Fruit fly (Drosophila melanogaster) whole organism, prepupa: ENCODE data around the gene Kul.
A peak's percentile ranks its signal among the peaks of the same experiment; 100 is the strongest.

Experiments used
- Blimp-1 ChIP-seq: fragments of 200-800 bp; sonication (Bioruptor generic); optimal IDR thresholded peaks from 3 replicates; lab custom pipeline; 2017; ENCODE audit warnings: missing biosample characterization, missing genetic modification characterization, mild to moderate bottlenecking, moderate library complexity, missing genetic modification reagents
- CG10669 ChIP-seq: fragments of 200-800 bp; sonication (Bioruptor generic); optimal IDR thresholded peaks from 3 replicates; lab custom pipeline; 2018; ENCODE audit warnings: missing biosample characterization, mild to moderate bottlenecking, missing genetic modification characterization, moderate library complexity
- CG11762 ChIP-seq: fragments of 200-800 bp; sonication (Bioruptor generic); optimal IDR thresholded peaks from 3 replicates; lab custom pipeline; 2016; ENCODE audit warnings: missing biosample characterization, missing genetic modification characterization; ENCODE audit not compliant: insufficient read depth
- CG11902 ChIP-seq: fragments of 200-800 bp; sonication (Bioruptor generic); optimal IDR thresholded peaks from 3 replicates; lab custom pipeline; 2016; ENCODE audit warnings: missing biosample characterization, missing genetic modification characterization
- CG1621 ChIP-seq: fragments of 200-800 bp; sonication (Bioruptor generic); optimal IDR thresholded peaks from 3 replicates; lab custom pipeline; 2018; ENCODE audit warnings: missing biosample characterization, mild to moderate bottlenecking, missing genetic modification characterization
- CG16779 ChIP-seq: fragments of 200-800 bp; sonication (Bioruptor generic); optimal IDR thresholded peaks from 3 replicates; lab custom pipeline; 2017; ENCODE audit warnings: missing biosample characterization, mild to moderate bottlenecking, missing genetic modification characterization
- CG3032 ChIP-seq: fragments of 200-800 bp; optimal IDR thresholded peaks from 2 replicates; lab custom pipeline; 2019; ENCODE audit warnings: missing biosample characterization, mild to moderate bottlenecking, missing genetic modification characterization, moderate library complexity
- CG31627 ChIP-seq: fragments of 200-800 bp; sonication (Bioruptor generic); optimal IDR thresholded peaks from 3 replicates; lab custom pipeline; 2016; ENCODE audit warnings: missing biosample characterization, missing genetic modification characterization
- CG32006 ChIP-seq: fragments of 200-800 bp; sonication (Bioruptor generic); optimal IDR thresholded peaks from 3 replicates; lab custom pipeline; 2017; ENCODE audit warnings: missing biosample characterization, mild to moderate bottlenecking, missing genetic modification characterization
- CG34406 ChIP-seq: fragments of 200-800 bp; sonication (Bioruptor generic); optimal IDR thresholded peaks from 3 replicates; lab custom pipeline; 2016; ENCODE audit warnings: missing biosample characterization, missing genetic modification characterization
- CG3919 ChIP-seq: fragments of 200-800 bp; sonication (Bioruptor generic); optimal IDR thresholded peaks from 3 replicates; lab custom pipeline; 2016; ENCODE audit warnings: missing biosample characterization, missing genetic modification characterization
- CG4318 ChIP-seq: fragments of 200-800 bp; sonication (Bioruptor generic); optimal IDR thresholded peaks from 3 replicates; lab custom pipeline; 2017; ENCODE audit warnings: missing biosample characterization, mild to moderate bottlenecking, missing genetic modification characterization
- CG6163 ChIP-seq: fragments of 200-800 bp; sonication (Bioruptor generic); IDR thresholded peaks from 3 replicates; pipeline ENCODE4 v1.3.6; 2022; ENCODE audit warnings: missing biosample characterization, missing genetic modification characterization
- CG6276 ChIP-seq: fragments of 200-800 bp; sonication (Bioruptor generic); optimal IDR thresholded peaks from 2 replicates; lab custom pipeline; 2017; ENCODE audit warnings: missing biosample characterization, mild to moderate bottlenecking, missing genetic modification characterization
- CG6792 ChIP-seq: fragments of 200-800 bp; sonication (Bioruptor generic); optimal IDR thresholded peaks from 3 replicates; lab custom pipeline; 2016; ENCODE audit warnings: missing biosample characterization, missing genetic modification characterization
- CG6808 ChIP-seq: fragments of 200-800 bp; sonication (Bioruptor generic); optimal IDR thresholded peaks from 3 replicates; lab custom pipeline; 2017; ENCODE audit warnings: missing biosample characterization, missing genetic modification characterization, mild to moderate bottlenecking, moderate library complexity, missing genetic modification reagents
- CG6854 ChIP-seq: fragments of 200-800 bp; sonication (Bioruptor generic); optimal IDR thresholded peaks from 2 replicates; lab custom pipeline; 2017; ENCODE audit warnings: missing biosample characterization, mild to moderate bottlenecking, missing genetic modification characterization
- CG7368 ChIP-seq: fragments of 200-800 bp; sonication (Bioruptor generic); optimal IDR thresholded peaks from 3 replicates; lab custom pipeline; 2016; ENCODE audit warnings: missing biosample characterization, missing genetic modification characterization
- CG8319 ChIP-seq: fragments of 200-800 bp; sonication (Bioruptor generic); optimal IDR thresholded peaks from 3 replicates; lab custom pipeline; 2016; ENCODE audit warnings: missing biosample characterization, missing genetic modification characterization
- CG9139 ChIP-seq: fragments of 200-800 bp; sonication (Bioruptor generic); optimal IDR thresholded peaks from 3 replicates; lab custom pipeline; 2017; ENCODE audit warnings: missing biosample characterization, mild to moderate bottlenecking, missing genetic modification characterization
- Eip75B ChIP-seq: fragments of 200-800 bp; sonication (Bioruptor generic); optimal IDR thresholded peaks from 3 replicates; lab custom pipeline; 2016; ENCODE audit warnings: missing biosample characterization, missing genetic modification characterization
- Eip93F ChIP-seq: fragments of 200-800 bp; sonication (Bioruptor generic); optimal IDR thresholded peaks from 2 replicates; lab custom pipeline; 2016; ENCODE audit warnings: missing biosample characterization, mild to moderate bottlenecking, missing genetic modification characterization
- Ets21C ChIP-seq: fragments of 200-800 bp; sonication (Bioruptor generic); optimal IDR thresholded peaks from 3 replicates; lab custom pipeline; 2016; ENCODE audit warnings: missing biosample characterization, missing genetic modification characterization
- Gug ChIP-seq: fragments of 200-800 bp; sonication (Bioruptor generic); IDR thresholded peaks from 2 replicates; pipeline ENCODE4 v1.3.6; 2022; ENCODE audit warnings: missing biosample characterization, missing genetic modification characterization
- Hr39 ChIP-seq: fragments of 200-800 bp; sonication (Bioruptor generic); optimal IDR thresholded peaks from 2 replicates; lab custom pipeline; 2016; ENCODE audit warnings: missing biosample characterization, missing genetic modification characterization
- Lpt ChIP-seq: fragments of 200-800 bp; sonication (Bioruptor generic); optimal IDR thresholded peaks from 3 replicates; lab custom pipeline; 2016; ENCODE audit warnings: missing biosample characterization, missing genetic modification characterization
- OdsH ChIP-seq: fragments of 200-800 bp; sonication (Bioruptor generic); optimal IDR thresholded peaks from 3 replicates; lab custom pipeline; 2016; ENCODE audit warnings: missing biosample characterization, missing genetic modification characterization
- Smox ChIP-seq: fragments of 200-800 bp; sonication (Bioruptor generic); optimal IDR thresholded peaks from 3 replicates; lab custom pipeline; 2016; ENCODE audit warnings: missing biosample characterization, missing genetic modification characterization
- Sox14 ChIP-seq: fragments of 200-800 bp; sonication (Bioruptor generic); optimal IDR thresholded peaks from 3 replicates; lab custom pipeline; 2016; ENCODE audit warnings: missing biosample characterization, missing genetic modification characterization
- Sox15 ChIP-seq: fragments of 200-800 bp; sonication (Bioruptor generic); optimal IDR thresholded peaks from 3 replicates; lab custom pipeline; 2016; ENCODE audit warnings: missing biosample characterization, missing genetic modification characterization
- achi ChIP-seq: fragments of 200-800 bp; sonication (Bioruptor generic); optimal IDR thresholded peaks from 3 replicates; lab custom pipeline; 2016; ENCODE audit warnings: missing biosample characterization, missing genetic modification characterization
- cyc ChIP-seq: fragments of 200-800 bp; sonication (Bioruptor generic); optimal IDR thresholded peaks from 3 replicates; lab custom pipeline; 2016; ENCODE audit warnings: missing biosample characterization, missing genetic modification characterization
- dac ChIP-seq: fragments of 200-800 bp; sonication (Bioruptor generic); optimal IDR thresholded peaks from 2 replicates; lab custom pipeline; 2017; ENCODE audit warnings: missing biosample characterization, mild to moderate bottlenecking, missing genetic modification characterization
- dsx ChIP-seq: fragments of 200-800 bp; optimal IDR thresholded peaks from 3 replicates; lab custom pipeline; 2019; ENCODE audit warnings: missing biosample characterization, mild to moderate bottlenecking, missing genetic modification characterization, moderate library complexity; ENCODE audit not compliant: poor library complexity, severe bottlenecking
- eg ChIP-seq: fragments of 200-800 bp; sonication (Bioruptor generic); IDR thresholded peaks from 3 replicates; pipeline ENCODE4 v1.3.6; 2022; ENCODE audit warnings: missing biosample characterization, missing genetic modification characterization
- esn ChIP-seq: fragments of 200-800 bp; sonication (Bioruptor generic); optimal IDR thresholded peaks from 2 replicates; lab custom pipeline; 2016; ENCODE audit warnings: missing biosample characterization, mild to moderate bottlenecking, missing genetic modification characterization, moderate library complexity
- fd59A ChIP-seq: fragments of 200-800 bp; sonication (Bioruptor generic); optimal IDR thresholded peaks from 2 replicates; lab custom pipeline; 2017; ENCODE audit warnings: missing biosample characterization, mild to moderate bottlenecking, missing genetic modification characterization, missing genetic modification reagents
- fkh ChIP-seq: fragments of 200-800 bp; sonication (Bioruptor generic); optimal IDR thresholded peaks from 3 replicates; lab custom pipeline; 2017; ENCODE audit warnings: missing biosample characterization, mild to moderate bottlenecking, missing genetic modification characterization, moderate library complexity
- lz ChIP-seq: fragments of 200-800 bp; sonication (Bioruptor generic); optimal IDR thresholded peaks from 3 replicates; lab custom pipeline; 2016; ENCODE audit warnings: missing biosample characterization, missing genetic modification characterization
- net ChIP-seq: fragments of 200-800 bp; sonication (Bioruptor generic); optimal IDR thresholded peaks from 3 replicates; lab custom pipeline; 2016; ENCODE audit warnings: missing biosample characterization, missing genetic modification characterization
- salr ChIP-seq, 2 experiments: fragments of 200-800 bp; sonication (Bioruptor generic); optimal IDR thresholded peaks; 3 replicates each; lab custom pipeline; 2016 to 2018; ENCODE audit warnings: missing biosample characterization in 2 of 2, missing genetic modification characterization in 2 of 2, mild to moderate bottlenecking in 1 of 2
- spab ChIP-seq: fragments of 200-800 bp; sonication (Bioruptor generic); optimal IDR thresholded peaks from 2 replicates; lab custom pipeline; 2017; ENCODE audit warnings: missing biosample characterization, mild to moderate bottlenecking, missing genetic modification characterization, missing genetic modification reagents
- ss ChIP-seq, 2 experiments: fragments of 200-800 bp; sonication (Bioruptor generic); optimal IDR thresholded peaks; 2 replicates in 1 of 2; 3 replicates in 1 of 2; lab custom pipeline; 2017 to 2018; ENCODE audit warnings: mild to moderate bottlenecking in 2 of 2, missing biosample characterization in 2 of 2, missing genetic modification characterization in 2 of 2, moderate library complexity in 1 of 2

The Kul gene

dm6 chr3R:29725577-29726240 is at the start of gene Kul:
Gene Kul (plus strand): TSS chr3R:29725830.
- TF ChIP-seq Hr39 (GFP tag; lab: Kevin White, UChicago) (no peak), Smox (GFP tag; lab: Kevin White, UChicago) (no peak), CG7368 (GFP tag; lab: Kevin White, UChicago) (no peak), Ets21C (GFP tag; lab: Kevin White, UChicago) (no peak), fd59A (no peak), net (peak; percentile 55), salr (GFP tag; optimal IDR thresholded peaks at IDR 0.05; lab: Kevin White, UChicago) (peak in 1 of 2 experiments; percentile 60), CG9139 (peak; percentile 78), lz (GFP tag; lab: Kevin White, UChicago) (peak; percentile 27), cyc (GFP tag; lab: Kevin White, UChicago) (peak; percentile 26), CG3919 (peak; percentile 30), CG34406 (GFP tag; lab: Kevin White, UChicago) (no peak), dsx (no peak), CG6163 (GFP tag; lab: Robert Waterston, UW) (peak; percentile 55; the same call in 2 of the 3 replicates), CG31627 (peak; percentile 24), eg (GFP tag; lab: Robert Waterston, UW) (peak; percentile 69), Lpt (GFP tag; lab: Kevin White, UChicago) (peak; percentile 9), ss (GFP tag; optimal IDR thresholded peaks at IDR 0.05; lab: Kevin White, UChicago) (peak; percentile 62 to 76), CG6808 (peak; percentile 63), Sox15 (GFP tag; lab: Kevin White, UChicago) (no peak), CG8319 (GFP tag; lab: Kevin White, UChicago) (peak; percentile 24), spab (GFP tag; lab: Kevin White, UChicago) (peak; percentile 33), Gug (GFP tag; lab: Robert Waterston, UW) (peak; percentile 15; the same call in 1 of the 2 replicates), Blimp-1 (no peak), CG32006 (peak; percentile 51), achi (peak; percentile 34), Eip75B (GFP tag; lab: Kevin White, UChicago) (no peak), CG6854 (GFP tag; lab: Kevin White, UChicago) (peak; percentile 34), CG11902 (GFP tag; lab: Kevin White, UChicago) (no peak), CG3032 (tag; lab: Kevin White, UChicago) (peak; percentile 55), CG1621 (peak; percentile 69), CG11762 (GFP tag; lab: Kevin White, UChicago) (no peak), CG6792 (GFP tag; lab: Kevin White, UChicago) (no peak), CG10669 (GFP tag; lab: Kevin White, UChicago) (peak; percentile 48), CG16779 (tag; lab: Kevin White, UChicago) (peak; percentile 46), Sox14 (GFP tag; lab: Kevin White, UChicago) (peak; percentile 27), CG4318 (GFP tag; lab: Kevin White, UChicago) (no peak), OdsH (no peak), Eip93F (no peak), dac (peak; percentile 41), CG6276 (peak; percentile 74), fkh (GFP tag; lab: Kevin White, UChicago) (no peak), esn (GFP tag; lab: Kevin White, UChicago) (peak; percentile 11)
- TF ChIP-seq, all 60 proteins: peak for 26
